Worm (Caenorhabditis elegans): Measurements from ENCODE around the gene F47C12.6.
A peak's percentile ranks its signal among the peaks of the same experiment; 100 is the strongest.

The F47C12.6 gene

DNA sequence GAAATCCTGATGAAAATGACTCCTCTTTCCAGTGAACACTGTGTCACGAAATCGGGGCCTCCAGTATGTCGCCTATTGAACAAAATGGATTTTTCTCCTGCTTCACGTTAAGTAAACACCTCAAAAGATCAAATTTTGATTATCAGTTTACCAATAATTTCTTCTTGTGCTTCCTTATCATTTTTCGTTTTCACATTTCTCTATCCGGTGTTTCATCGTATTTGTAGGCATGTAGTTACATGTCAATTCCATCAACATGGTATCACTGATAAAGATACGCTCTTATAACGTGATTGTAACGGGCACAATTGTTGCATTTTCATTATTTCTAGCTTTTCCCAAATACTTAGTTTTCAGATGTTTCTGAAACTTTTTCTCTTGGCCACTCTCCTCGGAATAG is 48.7 kb downstream of the F47C12.6 start, which contains the start of gene clec-72:
TSS of gene clec-72 (plus strand) at position 358 of the 400 bp plus-strand sequence.
- peak in 1 of 2 experiments; percentile 10 for TF ChIP-seq lin-35 (GFP tag; optimal IDR thresholded peaks at IDR 0.05)
- no peak for TF ChIP-seq fkh-8 (tag; optimal IDR thresholded peaks at IDR 0.05)
- peak; percentile 13 for TF ChIP-seq nhr-20 (tag; optimal IDR thresholded peaks at IDR 0.05)
- TF ChIP-seq pqm-1 (tag; optimal IDR thresholded peaks at IDR 0.05) = peak; percentile 78
- TF ChIP-seq unc-130 (tag; optimal IDR thresholded peaks at IDR 0.05) = no peak
- peak; percentile 98 for TF ChIP-seq elt-2 (tag; optimal IDR thresholded peaks at IDR 0.05)
- TF ChIP-seq jun-1 (tag; optimal IDR thresholded peaks at IDR 0.05) = peak; percentile 78

DNA sequence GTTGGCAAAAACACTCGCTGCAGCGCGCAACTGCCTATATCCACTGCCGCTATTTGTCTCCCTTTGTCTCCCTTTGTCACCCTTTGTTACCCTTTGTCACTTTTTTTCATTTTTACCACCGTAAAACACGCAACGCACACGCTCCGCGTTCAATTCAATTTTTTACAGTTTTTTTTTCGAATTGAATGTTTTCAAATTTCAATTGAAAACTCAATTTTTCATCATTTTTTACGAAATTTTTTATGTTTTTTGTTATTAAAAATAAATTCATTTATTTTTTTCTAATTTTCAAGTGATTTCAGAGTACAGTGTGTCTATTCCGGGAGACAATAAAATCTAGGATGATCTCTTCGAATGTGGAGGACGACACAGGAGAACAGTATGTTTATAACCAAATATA is 50.2 kb downstream of the F47C12.6 start, which contains the start of gene Y46C8AL.11:
TSS of gene Y46C8AL.11 (plus strand) at position 301 of the 400 bp plus-strand sequence.
- no peak for TF ChIP-seq tbx-2 (tag; optimal IDR thresholded peaks at IDR 0.05)
- TF ChIP-seq ceh-63 (GFP tag; optimal IDR thresholded peaks at IDR 0.05) = no peak
- TF ChIP-seq ama-1 (optimal IDR thresholded peaks at IDR 0.05) = no peak
- no peak for TF ChIP-seq nhr-20 (tag; optimal IDR thresholded peaks at IDR 0.05)

DNA sequence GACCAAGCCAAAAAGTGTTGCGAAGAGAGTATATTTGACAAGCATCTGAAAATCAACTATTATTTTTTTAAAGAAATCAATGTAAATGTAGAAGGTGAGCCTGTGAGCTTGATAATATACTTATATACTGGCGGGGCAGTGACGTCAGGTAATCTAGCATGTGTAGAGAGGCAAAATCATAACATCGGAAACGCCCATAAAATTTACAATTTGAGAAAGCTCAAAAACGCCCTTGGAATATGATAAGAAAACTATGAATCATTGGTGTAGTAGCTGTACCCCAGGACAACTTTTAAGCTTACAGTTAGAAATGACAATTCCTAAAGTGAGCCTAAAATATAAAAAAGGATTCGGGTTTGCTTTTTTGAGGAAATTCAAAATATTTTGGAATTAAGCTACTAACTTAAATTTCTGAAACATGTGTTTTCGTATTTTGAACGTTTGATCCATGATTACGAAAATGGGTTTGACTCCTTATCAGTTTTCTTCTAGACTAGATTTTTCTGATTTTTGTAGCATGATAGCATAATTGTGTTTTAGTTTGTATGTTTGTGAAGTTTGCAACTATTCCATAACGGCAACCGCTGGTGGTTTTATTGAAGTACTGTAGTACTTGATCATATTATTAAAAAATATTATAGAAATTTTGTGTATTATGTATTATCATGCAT is 51.4 kb downstream of the F47C12.6 start, which contains the start of gene clec-174:
TSS of gene clec-174 (minus strand) at position 51 of the 671 bp plus-strand sequence.
- no peak for TF ChIP-seq lin-14 (GFP tag; optimal IDR thresholded peaks at IDR 0.05)
- TF ChIP-seq lsy-2 (tag; optimal IDR thresholded peaks at IDR 0.05) = no peak
- no peak for TF ChIP-seq nhr-71 (tag; optimal IDR thresholded peaks at IDR 0.05)
- TF ChIP-seq mep-1 (tag; optimal IDR thresholded peaks at IDR 0.05) = no peak
- no peak for TF ChIP-seq lin-15B (tag; optimal IDR thresholded peaks at IDR 0.05)
- TF ChIP-seq nhr-11 (tag; optimal IDR thresholded peaks at IDR 0.05) = no peak
- TF ChIP-seq hlh-4 (tag; optimal IDR thresholded peaks at IDR 0.05) = no peak
- no peak for TF ChIP-seq rnt-1 (tag; optimal IDR thresholded peaks at IDR 0.05)
- no peak for TF ChIP-seq efl-1 (optimal IDR thresholded peaks at IDR 0.05)
- TF ChIP-seq efl-1 (GFP tag; optimal IDR thresholded peaks at IDR 0.05 in 1 of 2) = no peak
- TF ChIP-seq nhr-237 (tag; optimal IDR thresholded peaks at IDR 0.05) = no peak
- no peak for TF ChIP-seq snpc-4 (tag; optimal IDR thresholded peaks at IDR 0.05)
- no peak for TF ChIP-seq C34B4.2 (tag; optimal IDR thresholded peaks at IDR 0.05)
- TF ChIP-seq ceh-82 (tag; optimal IDR thresholded peaks at IDR 0.05) = no peak
- no peak for TF ChIP-seq pag-3 (tag; optimal IDR thresholded peaks at IDR 0.05; ENCODE audit: borderline replicate concordance, insufficient read depth)
- TF ChIP-seq irx-1 (tag; optimal IDR thresholded peaks at IDR 0.05) = no peak
- TF ChIP-seq tbx-2 (tag; optimal IDR thresholded peaks at IDR 0.05) = no peak
